Fruit fly (Drosophila melanogaster) whole organism, wandering third instar larva: Measurements from ENCODE around the gene Pld3.

Source experiments
- Dfd ChIP-seq: fragments of >200 bp; optimal IDR thresholded peaks from 2 replicates; lab custom pipeline; 2017; ENCODE audit warnings: missing biosample characterization, missing genetic modification characterization
- Dif ChIP-seq: fragments of 200-275, 200-300 bp; sonication (Bioruptor generic); optimal IDR thresholded peaks from 2 replicates; lab custom pipeline; 2018; ENCODE audit warnings: missing biosample characterization, missing genetic modification characterization; ENCODE audit not compliant: partially characterized antibody
- Hnf4 ChIP-seq: fragments of 200-800 bp; sonication (Bioruptor generic); optimal IDR thresholded peaks from 2 replicates; lab custom pipeline; 2016; ENCODE audit warnings: missing biosample characterization, mild to moderate bottlenecking, missing genetic modification characterization
- Myc ChIP-seq: fragments of >200 bp; optimal IDR thresholded peaks from 2 replicates; lab custom pipeline; 2017
- OdsH ChIP-seq: fragments of 200-800 bp; sonication (Bioruptor generic); optimal IDR thresholded peaks from 2 replicates; lab custom pipeline; 2016; ENCODE audit warnings: missing biosample characterization, mild to moderate bottlenecking, missing genetic modification characterization
- br ChIP-seq: fragments of 200-800 bp; sonication (Bioruptor generic); optimal IDR thresholded peaks from 2 replicates; lab custom pipeline; 2016; ENCODE audit warnings: missing biosample characterization, missing genetic modification characterization
- dmrt93B ChIP-seq: fragments of 200-800 bp; sonication (Bioruptor generic); optimal IDR thresholded peaks from 2 replicates; lab custom pipeline; 2018; ENCODE audit warnings: missing biosample characterization, mild to moderate bottlenecking, missing genetic modification characterization
- foxo ChIP-seq, 2 experiments: fragments of 200-800 bp; sonication (Bioruptor generic); optimal IDR thresholded peaks; 2 replicates in 1 of 2; 3 replicates in 1 of 2; lab custom pipeline; 2016 to 2017; ENCODE audit warnings: missing biosample characterization in 2 of 2, missing genetic modification characterization in 2 of 2
- fru ChIP-seq: fragments of 200-800 bp; sonication (Bioruptor generic); optimal IDR thresholded peaks from 3 replicates; lab custom pipeline; 2016; ENCODE audit warnings: missing biosample characterization, mild to moderate bottlenecking, missing genetic modification characterization
- jim ChIP-seq: fragments of 175-275, 200-325 bp; sonication (Bioruptor generic); optimal IDR thresholded peaks from 2 replicates; lab custom pipeline; 2016; ENCODE audit warnings: missing biosample characterization, mild to moderate bottlenecking, missing genetic modification characterization
- lola ChIP-seq: fragments of >200 bp; optimal IDR thresholded peaks from 2 replicates; lab custom pipeline; 2017; ENCODE audit warnings: missing biosample characterization, missing genetic modification characterization
- sage ChIP-seq: fragments of 200-800 bp; sonication (Bioruptor generic); optimal IDR thresholded peaks from 2 replicates; lab custom pipeline; 2016; ENCODE audit warnings: missing biosample characterization, mild to moderate bottlenecking, missing genetic modification characterization
- usp ChIP-seq: fragments of >200 bp; optimal IDR thresholded peaks from 2 replicates; lab custom pipeline; 2017; ENCODE audit warnings: missing biosample characterization, missing genetic modification characterization

DNA sequence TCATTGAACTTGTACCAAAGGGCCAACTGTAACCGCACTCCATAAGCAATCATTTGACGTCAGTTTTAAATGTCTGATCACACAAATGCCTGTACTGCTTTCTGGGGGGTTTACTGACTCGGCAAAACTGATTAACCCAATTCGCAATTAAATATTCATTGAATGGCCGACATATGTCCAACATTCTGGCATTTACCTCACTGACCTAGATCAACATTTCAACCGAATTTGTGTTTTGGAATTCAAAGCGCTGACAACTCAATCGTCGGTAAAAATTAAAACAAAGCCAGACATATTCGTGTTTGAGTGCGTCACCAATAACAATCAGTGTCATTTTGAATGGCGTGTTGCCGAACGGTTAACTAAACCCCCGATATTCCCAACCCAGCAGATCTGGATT lies 43.0 kb upstream of the Pld3 start:
- TF ChIP-seq lola (GFP tag; lab: Kevin White, UChicago) (no peak), sage (no peak), Dif (GFP tag; lab: Kevin White, UChicago) (no peak), Dfd (no peak), Hnf4 (GFP tag; lab: Kevin White, UChicago) (no peak), OdsH (GFP tag; lab: Kevin White, UChicago) (no peak), jim (GFP tag; lab: Kevin White, UChicago) (no peak), usp (GFP tag; lab: Kevin White, UChicago) (no peak), dmrt93B (GFP tag; lab: Kevin White, UChicago) (no peak), Myc (lab: Kevin White, UChicago) (no peak), br (no peak), fru (no peak), foxo (GFP tag; optimal IDR thresholded peaks at IDR 0.05; lab: Kevin White, UChicago) (no peak)
